Worm (Caenorhabditis elegans) whole organism, early embryonic: ENCODE results near the gene mks-1.

Experiments
- aly-1 ChIP-seq: sonication (generic microtip); optimal IDR thresholded peaks from 2 replicates; lab custom pipeline; 2016; ENCODE audit warnings: missing genetic modification characterization, missing compliant biosample characterization
- hmg-4 ChIP-seq: fragments of 200-800 bp; sonication (Bioruptor generic); optimal IDR thresholded peaks from 2 replicates; lab custom pipeline; 2018; ENCODE audit warnings: mild to moderate bottlenecking, missing genetic modification characterization, missing compliant biosample characterization
- sea-1 ChIP-seq: fragments of 200-800 bp; sonication (Bioruptor generic); conservative IDR thresholded peaks from 2 replicates; pipeline ENCODE4 v1.3.6; 2022; ENCODE audit warnings: missing genetic modification characterization, missing compliant biosample characterization

ce11 chrIII:3232650-3233152 lies 46.6 kb downstream of the mks-1 start, which contains the start of gene Y53G8AL.1:
- no peak for TF ChIP-seq sea-1 (GFP tag; lab: Robert Waterston, UW)
- TF ChIP-seq aly-1: no peak
- no peak for TF ChIP-seq hmg-4 (GFP tag; lab: Kevin White, UChicago)
